Worm (Caenorhabditis elegans): ENCODE data around the gene ZK622.1.

DNA sequence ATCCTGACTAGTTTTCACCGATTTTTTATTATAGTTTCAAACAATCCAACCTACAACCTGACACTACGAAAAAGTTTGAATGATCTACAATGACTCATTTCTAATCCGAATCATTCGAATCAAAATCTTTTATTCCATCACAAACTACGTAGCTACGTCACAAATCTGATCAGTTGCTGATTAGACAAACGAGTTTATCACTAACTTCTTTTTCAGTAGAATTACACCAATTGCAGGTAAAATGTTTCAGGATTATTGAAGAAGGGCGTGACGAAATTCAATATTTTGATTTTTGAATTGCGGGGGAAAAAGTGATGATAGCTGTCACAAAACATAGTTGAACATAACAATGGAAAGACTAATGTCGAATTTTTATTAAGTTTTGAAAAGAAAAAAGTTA is 48.0 kb downstream of the ZK622.1 start:
- TF ChIP-seq unc-39 (tag; optimal IDR thresholded peaks at IDR 0.05) (no peak), nhr-77 (tag; optimal IDR thresholded peaks at IDR 0.05) (no peak), snpc-4 (tag; optimal IDR thresholded peaks at IDR 0.05) (no peak)
